Worm (Caenorhabditis elegans) whole organism, young adult: Measurements from ENCODE around the gene C04H5.7.

Source experiments
- D2030.7 ChIP-seq: fragments of 200-800 bp; sonication (Bioruptor generic); IDR thresholded peaks from 2 replicates; pipeline ENCODE4 v1.3.6; 2022; ENCODE audit warnings: missing genetic modification reagents, missing genetic modification characterization, missing compliant biosample characterization
- K12H6.12 ChIP-seq: fragments of 200-800 bp; sonication (Bioruptor generic); optimal IDR thresholded peaks from 2 replicates; lab custom pipeline; 2018; ENCODE audit warnings: mild to moderate bottlenecking, missing genetic modification characterization, missing compliant biosample characterization
- Y67H2A.10 ChIP-seq: fragments of 200-800 bp; sonication (Bioruptor generic); conservative IDR thresholded peaks from 2 replicates; pipeline ENCODE4 v1.3.6; 2022; ENCODE audit warnings: missing genetic modification reagents, missing genetic modification characterization, missing compliant biosample characterization
- ZK185.1 ChIP-seq: sonication (generic microtip); optimal IDR thresholded peaks from 2 replicates; lab custom pipeline; 2016; ENCODE audit warnings: mild to moderate bottlenecking, missing genetic modification characterization, missing compliant biosample characterization; ENCODE audit not compliant: poor library complexity, severe bottlenecking
- aptf-3 ChIP-seq: fragments of 200-800 bp; sonication (Bioruptor generic); IDR thresholded peaks from 2 replicates; pipeline ENCODE4 v1.3.6; 2022; ENCODE audit warnings: missing genetic modification characterization, missing compliant biosample characterization
- ceh-100 ChIP-seq: fragments of 200-800 bp; sonication (Bioruptor generic); IDR thresholded peaks from 2 replicates; pipeline ENCODE4 v1.3.6; 2022; ENCODE audit warnings: missing genetic modification reagents, missing genetic modification characterization, missing compliant biosample characterization
- ceh-58 ChIP-seq: fragments of 200-800 bp; sonication (Bioruptor generic); IDR thresholded peaks from 2 replicates; pipeline ENCODE4 v1.3.6; 2022; ENCODE audit warnings: missing genetic modification characterization, missing compliant biosample characterization
- ekl-4 ChIP-seq: fragments of 200-800 bp; sonication (Bioruptor generic); IDR thresholded peaks from 2 replicates; pipeline ENCODE4 v1.3.6; 2022; ENCODE audit warnings: missing genetic modification reagents, missing genetic modification characterization, missing compliant biosample characterization
- hmg-20 ChIP-seq: fragments of 200-800 bp; sonication (Bioruptor generic); IDR thresholded peaks from 2 replicates; pipeline ENCODE4 v1.3.6; 2022; ENCODE audit warnings: missing genetic modification reagents, missing genetic modification characterization, missing compliant biosample characterization
- mxl-1 ChIP-seq: sonication (generic microtip); optimal IDR thresholded peaks from 2 replicates; lab custom pipeline; 2016; ENCODE audit warnings: missing genetic modification characterization, missing compliant biosample characterization
- nhr-80 ChIP-seq: sonication (generic microtip); optimal IDR thresholded peaks from 2 replicates; lab custom pipeline; 2016; ENCODE audit warnings: missing genetic modification characterization, missing compliant biosample characterization
- pha-4 ChIP-seq: fragments of 150-350 bp; sonication (generic microtip); optimal IDR thresholded peaks from 2 replicates; lab custom pipeline; 2014; ENCODE audit warnings: missing biosample characterization, missing genetic modification reagents, missing genetic modification characterization
- ztf-22 ChIP-seq: fragments of 200-800 bp; sonication (Bioruptor generic); optimal IDR thresholded peaks from 2 replicates; lab custom pipeline; 2018; ENCODE audit warnings: mild to moderate bottlenecking, missing genetic modification characterization, moderate library complexity, missing compliant biosample characterization

DNA sequence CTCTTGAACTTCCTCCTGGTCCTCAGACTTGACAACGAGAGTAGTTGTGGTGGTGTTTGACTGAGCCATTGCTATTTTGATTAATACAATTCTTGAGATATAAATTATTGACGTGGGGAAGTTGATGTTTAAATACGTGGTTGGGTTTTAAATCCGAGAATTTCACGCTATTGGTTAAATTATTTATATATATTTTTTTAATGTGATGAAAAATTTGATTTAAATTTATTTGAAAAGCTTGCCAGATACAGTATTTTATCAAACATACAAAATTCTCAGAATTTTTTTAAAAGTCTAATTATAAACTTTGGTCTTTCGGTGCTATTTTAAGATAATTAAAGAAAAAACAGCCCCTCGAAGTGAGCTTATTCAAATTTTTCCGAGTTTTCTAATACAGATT lies 30.2 kb upstream of the C04H5.7 start, which contains the start of the genes K10H10.7 and K10H10.10:
- TF ChIP-seq ZK185.1 (no peak), ceh-100 (GFP tag; lab: Robert Waterston, UW) (no peak), ceh-58 (GFP tag; lab: Robert Waterston, UW) (no peak), K12H6.12 (no peak), D2030.7 (GFP tag; lab: Robert Waterston, UW) (no peak), Y67H2A.10 (GFP tag; lab: Robert Waterston, UW) (no peak), ztf-22 (GFP tag; lab: Kevin White, UChicago) (no peak), hmg-20 (GFP tag; lab: Robert Waterston, UW) (no peak), pha-4 (no peak), mxl-1 (tag; lab: Kevin White, UChicago) (no peak), ekl-4 (GFP tag; lab: Robert Waterston, UW) (no peak), nhr-80 (tag; lab: Kevin White, UChicago) (no peak), aptf-3 (GFP tag; lab: Robert Waterston, UW) (no peak)
